Worm (Caenorhabditis elegans) whole organism, mixed stage, embryonic: ENCODE measurements around the gene C44H9.5.

Experiments
- M03D4.4 ChIP-seq: sonication (generic microtip); optimal IDR thresholded peaks from 2 replicates; lab custom pipeline; 2017; ENCODE audit warnings: mild to moderate bottlenecking, missing genetic modification characterization, missing compliant biosample characterization
- blmp-1 ChIP-seq: fragments of 150-350 bp; optimal IDR thresholded peaks from 2 replicates; lab custom pipeline; 2014; ENCODE audit warnings: missing biosample characterization, missing genetic modification characterization
- ceh-39 ChIP-seq: fragments of 150-350 bp; optimal IDR thresholded peaks from 2 replicates; lab custom pipeline; 2014; ENCODE audit warnings: missing biosample characterization, missing genetic modification characterization
- ceh-83 ChIP-seq: fragments of 200-800 bp; sonication (Bioruptor generic); optimal IDR thresholded peaks from 2 replicates; lab custom pipeline; 2018; ENCODE audit warnings: mild to moderate bottlenecking, missing genetic modification characterization, missing compliant biosample characterization
- ces-1 ChIP-seq: fragments of 150-350 bp; optimal IDR thresholded peaks from 2 replicates; lab custom pipeline; 2014; ENCODE audit warnings: missing biosample characterization, missing genetic modification reagents, missing genetic modification characterization
- cnd-1 ChIP-seq: fragments of 200-800 bp; sonication (Bioruptor generic); optimal IDR thresholded peaks from 2 replicates; lab custom pipeline; 2018; ENCODE audit warnings: mild to moderate bottlenecking, missing genetic modification characterization, missing compliant biosample characterization
- drap-1 ChIP-seq: fragments of 200-800 bp; sonication (Bioruptor generic); optimal IDR thresholded peaks from 3 replicates; lab custom pipeline; 2018; ENCODE audit warnings: mild to moderate bottlenecking, missing genetic modification characterization, missing compliant biosample characterization
- elt-1 ChIP-seq: sonication (generic microtip); optimal IDR thresholded peaks from 2 replicates; lab custom pipeline; 2017; ENCODE audit warnings: missing genetic modification characterization, mild to moderate bottlenecking, missing compliant biosample characterization, antibody characterized with exemption, moderate library complexity, borderline replicate concordance; ENCODE audit not compliant: insufficient read depth
- elt-3 ChIP-seq: fragments of 150-350 bp; optimal IDR thresholded peaks from 2 replicates; lab custom pipeline; 2014; ENCODE audit warnings: missing biosample characterization, missing genetic modification characterization
- flh-1 ChIP-seq: fragments of 200-800 bp; sonication (Bioruptor generic); optimal IDR thresholded peaks from 2 replicates; lab custom pipeline; 2018; ENCODE audit warnings: mild to moderate bottlenecking, missing genetic modification characterization, moderate library complexity, missing compliant biosample characterization
- ham-2 ChIP-seq: fragments of 200-800 bp; sonication (Bioruptor generic); optimal IDR thresholded peaks from 2 replicates; lab custom pipeline; 2018; ENCODE audit warnings: mild to moderate bottlenecking, missing genetic modification characterization, missing compliant biosample characterization
- hlh-1 ChIP-seq: fragments of 150-350 bp; optimal IDR thresholded peaks from 2 replicates; lab custom pipeline; 2014; ENCODE audit warnings: missing biosample characterization, missing genetic modification reagents, missing genetic modification characterization
- lin-13 ChIP-seq: fragments of 150-350 bp; optimal IDR thresholded peaks from 2 replicates; lab custom pipeline; 2014; ENCODE audit warnings: missing biosample characterization, missing genetic modification characterization
- lsy-2 ChIP-seq: fragments of 150-350 bp; optimal IDR thresholded peaks from 2 replicates; lab custom pipeline; 2014; ENCODE audit warnings: missing biosample characterization, missing genetic modification characterization
- mep-1 ChIP-seq: fragments of 150-350 bp; optimal IDR thresholded peaks from 2 replicates; lab custom pipeline; 2017; ENCODE audit warnings: missing biosample characterization, missing genetic modification reagents, missing genetic modification characterization, inconsistent platforms
- mls-2 ChIP-seq: sonication (generic microtip); optimal IDR thresholded peaks from 2 replicates; lab custom pipeline; 2016; ENCODE audit warnings: mild to moderate bottlenecking, missing genetic modification characterization, moderate library complexity, missing compliant biosample characterization
- nhr-12 ChIP-seq: fragments of 150-350 bp; optimal IDR thresholded peaks from 2 replicates; lab custom pipeline; 2014; ENCODE audit warnings: missing biosample characterization, missing genetic modification characterization
- nhr-28 ChIP-seq: fragments of 150-350 bp; optimal IDR thresholded peaks from 2 replicates; lab custom pipeline; 2014; ENCODE audit warnings: missing biosample characterization, missing genetic modification characterization
- nhr-76 ChIP-seq: sonication (generic microtip); optimal IDR thresholded peaks from 2 replicates; lab custom pipeline; 2017; ENCODE audit warnings: missing biosample characterization, missing genetic modification characterization
- pha-4 ChIP-seq: fragments of 150-350 bp; optimal IDR thresholded peaks from 2 replicates; lab custom pipeline; 2018; ENCODE audit warnings: missing biosample characterization, missing genetic modification reagents, missing genetic modification characterization
- sem-2 ChIP-seq: fragments of 200-800 bp; sonication (Bioruptor generic); optimal IDR thresholded peaks from 2 replicates; lab custom pipeline; 2018; ENCODE audit warnings: mild to moderate bottlenecking, missing genetic modification characterization, missing compliant biosample characterization
- sptf-1 ChIP-seq: sonication (generic microtip); optimal IDR thresholded peaks from 2 replicates; lab custom pipeline; 2017; ENCODE audit warnings: mild to moderate bottlenecking, missing genetic modification characterization, moderate library complexity, missing compliant biosample characterization
- tbx-8 ChIP-seq: fragments of 200-800 bp; sonication (Bioruptor generic); optimal IDR thresholded peaks from 2 replicates; lab custom pipeline; 2018; ENCODE audit warnings: mild to moderate bottlenecking, missing genetic modification characterization, moderate library complexity, missing compliant biosample characterization
- unc-120 ChIP-seq: sonication (generic microtip); optimal IDR thresholded peaks from 2 replicates; lab custom pipeline; 2017; ENCODE audit warnings: missing genetic modification characterization, missing compliant biosample characterization; ENCODE audit not compliant: poor library complexity, severe bottlenecking
- unc-39 ChIP-seq: fragments of 150-350 bp; optimal IDR thresholded peaks from 2 replicates; lab custom pipeline; 2014; ENCODE audit warnings: missing biosample characterization, missing genetic modification characterization
- unc-62 ChIP-seq: fragments of 150-350 bp; optimal IDR thresholded peaks from 2 replicates; lab custom pipeline; 2014; ENCODE audit warnings: missing biosample characterization, missing genetic modification reagents, missing genetic modification characterization
- zip-8 ChIP-seq: fragments of 150-350 bp; optimal IDR thresholded peaks from 2 replicates; lab custom pipeline; 2014; ENCODE audit warnings: missing biosample characterization, missing genetic modification characterization
- ztf-11 ChIP-seq: fragments of 150-350 bp; optimal IDR thresholded peaks from 2 replicates; lab custom pipeline; 2014; ENCODE audit warnings: missing biosample characterization, missing genetic modification characterization

The C44H9.5 gene

ce11 chrV:12822065-12822464 lies 27.6 kb downstream of the C44H9.5 start:
- no peak for TF ChIP-seq elt-3 (tag; lab: Kevin White, UChicago)

DNA sequence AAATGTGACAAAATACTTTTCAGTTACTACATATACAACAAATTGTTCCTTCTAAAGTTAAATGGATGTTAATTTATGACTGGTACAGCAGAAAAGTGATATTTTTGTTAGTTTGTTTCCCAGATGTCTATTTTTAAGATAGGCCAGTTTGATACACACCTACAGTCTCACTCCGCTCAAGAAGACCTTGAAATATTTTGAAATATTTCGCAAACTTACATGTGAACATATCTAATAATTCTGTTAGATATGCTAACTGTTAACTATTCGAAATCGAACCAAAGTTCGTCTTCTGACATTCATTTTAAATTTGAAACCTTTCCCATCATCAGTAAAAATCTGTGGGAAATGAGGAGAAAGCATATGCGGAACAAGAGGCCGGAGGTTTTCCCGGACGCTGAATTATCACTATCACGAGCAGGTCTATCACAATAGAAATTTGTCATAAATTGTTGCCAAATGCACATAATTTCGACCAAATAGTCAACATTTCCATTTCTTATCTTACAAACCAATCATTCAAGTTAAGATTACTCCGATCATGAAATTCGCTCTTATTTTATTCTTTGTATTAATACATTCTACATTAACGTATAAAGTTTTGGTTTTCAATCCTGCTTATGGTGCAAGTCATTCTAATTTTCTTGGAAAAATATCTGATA lies 29.7 kb downstream of the C44H9.5 start, which contains the start of the genes ZC443.4 and ugt-18:
ZC443.4 (minus strand) TSS at position 95 of the 662 bp plus-strand sequence.
ugt-18 (plus strand) TSS at position 469 of the 662 bp plus-strand sequence.
- TF ChIP-seq lsy-2 (tag; lab: Kevin White, UChicago) = no peak
- TF ChIP-seq M03D4.4 = no peak
- TF ChIP-seq mep-1 = no peak
- no peak for TF ChIP-seq hlh-1 (tag; lab: Kevin White, UChicago)
- TF ChIP-seq nhr-28 = no peak
- no peak for TF ChIP-seq nhr-76 (tag; lab: Kevin White, UChicago)
- TF ChIP-seq ztf-11 (tag; lab: Kevin White, UChicago) = no peak
- no peak for TF ChIP-seq ceh-83 (GFP tag; lab: Kevin White, UChicago)
- TF ChIP-seq mls-2 = no peak
- TF ChIP-seq lin-13 (tag; lab: Kevin White, UChicago) = no peak
- no peak for TF ChIP-seq blmp-1 (tag; lab: Kevin White, UChicago)
- no peak for TF ChIP-seq zip-8
- no peak for TF ChIP-seq sem-2 (GFP tag; lab: Kevin White, UChicago)
- TF ChIP-seq tbx-8 (GFP tag; lab: Kevin White, UChicago) = no peak
- no peak for TF ChIP-seq pha-4 (tag; lab: Kevin White, UChicago)
- TF ChIP-seq ces-1 (GFP tag; lab: Kevin White, UChicago) = no peak
- TF ChIP-seq cnd-1 (tag; lab: Kevin White, UChicago) = no peak
- no peak for TF ChIP-seq drap-1 (GFP tag; lab: Kevin White, UChicago)
- no peak for TF ChIP-seq nhr-12 (tag; lab: Kevin White, UChicago)

DNA sequence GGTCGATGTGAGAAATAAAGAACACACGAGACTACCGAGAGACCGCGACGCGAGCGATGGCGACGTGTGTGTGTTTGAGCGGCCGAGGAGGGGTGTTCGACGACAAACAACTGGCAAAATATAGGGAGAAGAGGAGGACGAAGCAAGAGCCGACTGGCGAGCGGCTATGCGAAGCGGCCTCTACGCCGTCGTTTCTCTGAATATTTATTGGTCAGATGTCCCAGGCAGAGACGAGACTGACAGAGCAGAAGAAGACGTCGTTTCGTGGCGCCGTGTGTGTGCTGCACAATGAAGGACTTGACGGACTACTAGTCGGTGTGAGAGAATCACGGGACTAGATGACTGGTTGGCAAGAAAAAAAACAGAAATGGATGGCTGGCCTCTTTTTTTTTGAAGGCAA lies 30.5 kb downstream of the C44H9.5 start:
- TF ChIP-seq ham-2 (GFP tag; lab: Kevin White, UChicago) (peak; percentile 20), flh-1 (no peak)

DNA sequence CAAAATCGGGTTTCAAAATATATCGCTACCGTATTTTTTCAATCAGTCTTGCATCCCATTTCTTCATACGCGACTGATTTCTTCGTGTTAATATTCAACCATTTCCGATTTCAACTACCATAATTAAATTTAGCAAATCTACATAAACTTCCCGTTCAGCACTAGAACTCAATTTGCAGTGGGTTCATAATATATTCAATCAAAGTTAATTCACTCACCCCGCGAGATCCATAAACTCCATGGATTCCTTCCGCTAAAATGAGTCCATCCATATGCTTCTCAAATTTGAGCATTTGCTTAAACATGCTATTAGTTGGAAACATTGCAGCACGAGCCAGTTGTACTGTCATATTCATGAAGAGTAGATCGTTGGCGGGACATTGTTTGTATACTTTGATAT lies 31.2 kb downstream of the C44H9.5 start:
- TF ChIP-seq blmp-1 (tag; lab: Kevin White, UChicago) (no peak), ces-1 (GFP tag; lab: Kevin White, UChicago) (peak; percentile 96)

- TF ChIP-seq unc-39 (tag; lab: Kevin White, UChicago) = no peak
- TF ChIP-seq drap-1 (GFP tag; lab: Kevin White, UChicago) = no peak
- no peak for TF ChIP-seq flh-1
- no peak for TF ChIP-seq zip-8
Observed at ce11 chrV:12816672-12817071, 33.0 kb downstream of the C44H9.5 start.

DNA sequence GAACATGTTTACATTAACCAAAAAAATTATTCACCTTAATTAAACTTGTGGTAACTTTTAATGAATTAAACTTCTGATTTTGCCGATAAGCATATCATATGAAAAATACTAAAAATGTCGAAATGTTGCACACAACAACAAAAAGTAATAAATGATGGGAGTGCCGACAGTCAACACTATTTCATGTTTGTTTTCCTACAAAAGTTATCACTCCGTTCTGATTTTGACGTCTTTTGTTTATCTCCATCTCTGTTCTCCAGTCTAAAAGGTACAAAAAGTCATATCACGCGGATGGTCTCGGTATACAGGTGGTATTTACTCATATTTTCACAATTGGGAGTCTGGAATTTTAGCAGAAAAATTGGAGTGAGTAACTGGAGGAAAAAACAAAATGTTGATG lies 34.3 kb downstream of the C44H9.5 start:
- TF ChIP-seq unc-120 (tag; lab: Kevin White, UChicago) (no peak), unc-62 (GFP tag; lab: Kevin White, UChicago) (no peak), tbx-8 (GFP tag; lab: Kevin White, UChicago) (no peak), nhr-76 (tag; lab: Kevin White, UChicago) (no peak), hlh-1 (tag; lab: Kevin White, UChicago) (no peak)

DNA sequence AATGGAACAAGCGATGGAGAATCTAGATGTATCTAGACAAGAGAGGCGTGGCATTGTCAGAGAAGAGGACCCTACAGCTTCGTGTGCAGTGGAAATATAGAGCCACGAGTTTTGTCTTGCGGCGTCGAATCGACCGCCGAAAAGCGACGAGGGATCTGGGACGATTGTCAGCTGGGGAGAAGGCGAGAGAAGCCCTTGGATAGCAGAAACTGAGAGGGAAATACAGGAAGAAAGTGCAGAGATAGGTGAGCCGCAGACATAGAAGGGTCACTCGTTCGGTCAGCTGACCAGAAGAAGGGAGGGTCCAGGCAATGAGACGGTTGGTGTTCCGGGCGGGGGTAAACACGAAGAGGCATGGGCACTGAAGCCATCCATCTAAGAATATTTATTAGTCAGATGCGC lies 35.2 kb downstream of the C44H9.5 start:
- no peak for TF ChIP-seq ceh-39 (tag; lab: Kevin White, UChicago)
- TF ChIP-seq ces-1 (GFP tag; lab: Kevin White, UChicago) = peak; percentile 39
- TF ChIP-seq zip-8 = no peak
- peak; percentile 85 for TF ChIP-seq unc-120 (tag; lab: Kevin White, UChicago)
- TF ChIP-seq ztf-11 (tag; lab: Kevin White, UChicago) = peak; percentile 13
- no peak for TF ChIP-seq sem-2 (GFP tag; lab: Kevin White, UChicago)
- peak; percentile 9 for TF ChIP-seq lsy-2 (tag; lab: Kevin White, UChicago)
- peak; percentile 75 for TF ChIP-seq ham-2 (GFP tag; lab: Kevin White, UChicago)
- TF ChIP-seq unc-62 (GFP tag; lab: Kevin White, UChicago) = peak; percentile 55
- no peak for TF ChIP-seq elt-1 (tag; lab: Kevin White, UChicago)
- peak; percentile 40 for TF ChIP-seq drap-1 (GFP tag; lab: Kevin White, UChicago)
- peak; percentile 47 for TF ChIP-seq sptf-1 (tag; lab: Kevin White, UChicago)
- TF ChIP-seq hlh-1 (tag; lab: Kevin White, UChicago) = peak; percentile 82
- peak; percentile 69 for TF ChIP-seq pha-4 (tag; lab: Kevin White, UChicago)
